Fruit fly (Drosophila melanogaster): ENCODE measurements around the gene CG42718.

The CG42718 gene

dm6 chr3L:16321172-16321571, at the start of gene CG42718:
TSS of gene CG42718 (minus strand) at chr3L:16321272.
- TF ChIP-seq CG11617 (GFP tag; optimal IDR thresholded peaks at IDR 0.05) (no peak), pad (GFP tag; optimal IDR thresholded peaks at IDR 0.05) (no peak)

- TF ChIP-seq kay (GFP tag; ENCODE audit: borderline replicate concordance) = no peak
- no peak for TF ChIP-seq ovo (GFP tag; optimal IDR thresholded peaks at IDR 0.05)
- TF ChIP-seq bab1 (GFP tag; optimal IDR thresholded peaks at IDR 0.05) = no peak
- TF ChIP-seq CG12768 (GFP tag; optimal IDR thresholded peaks at IDR 0.05) = no peak
- TF ChIP-seq Hr96 (GFP tag; optimal IDR thresholded peaks at IDR 0.05) = no peak
- no peak for TF ChIP-seq Mnt (GFP tag; optimal IDR thresholded peaks at IDR 0.05)
- TF ChIP-seq Clk (GFP tag; optimal IDR thresholded peaks at IDR 0.05) = no peak
- TF ChIP-seq CG11617 (GFP tag; optimal IDR thresholded peaks at IDR 0.05) = no peak
- no peak for TF ChIP-seq Crg-1 (GFP tag; optimal IDR thresholded peaks at IDR 0.05)
- no peak for TF ChIP-seq CG1620 (GFP tag; optimal IDR thresholded peaks at IDR 0.05)
- TF ChIP-seq cic (GFP tag; optimal IDR thresholded peaks at IDR 0.05) = no peak
- TF ChIP-seq CG7101 (tag; optimal IDR thresholded peaks at IDR 0.05) = no peak
- TF ChIP-seq pad (GFP tag; optimal IDR thresholded peaks at IDR 0.05) = no peak
- no peak for TF ChIP-seq tj (GFP tag; optimal IDR thresholded peaks at IDR 0.05)
- no peak for TF ChIP-seq CG14711 (tag; optimal IDR thresholded peaks at IDR 0.05)
- TF ChIP-seq CG5204 (GFP tag; optimal IDR thresholded peaks at IDR 0.05) = no peak
- no peak for TF ChIP-seq CG33017 (tag; optimal IDR thresholded peaks at IDR 0.05)
Measured at dm6 chr3L:16369526-16369925, 48.5 kb upstream of the CG42718 start, which contains the start of gene CG18814. TSS of gene CG18814 (plus strand) at chr3L:16369826.

dm6 chr3L:16368199-16368598, 47.1 kb upstream of the CG42718 start, which contains the start of gene CG4842:
TSS of gene CG4842 (plus strand) at chr3L:16368389.
- TF ChIP-seq CG1620 (GFP tag; optimal IDR thresholded peaks at IDR 0.05) = no peak

dm6 chr3L:16367240-16367639, 46.2 kb upstream of the CG42718 start, which contains the start of gene Cpr72Ec:
TSS of gene Cpr72Ec (minus strand) at chr3L:16367340.
- TF ChIP-seq CG12768 (GFP tag; optimal IDR thresholded peaks at IDR 0.05) (no peak), Hr96 (GFP tag; optimal IDR thresholded peaks at IDR 0.05) (no peak), CG7045 (GFP tag; optimal IDR thresholded peaks at IDR 0.05) (no peak), CG1620 (GFP tag; optimal IDR thresholded peaks at IDR 0.05) (no peak), Crg-1 (GFP tag; optimal IDR thresholded peaks at IDR 0.05) (no peak), Mnt (GFP tag; optimal IDR thresholded peaks at IDR 0.05) (no peak), cic (GFP tag; optimal IDR thresholded peaks at IDR 0.05) (no peak), CG5204 (GFP tag; optimal IDR thresholded peaks at IDR 0.05) (no peak), CG33017 (tag; optimal IDR thresholded peaks at IDR 0.05) (no peak), CG7101 (tag; optimal IDR thresholded peaks at IDR 0.05) (no peak), toe (GFP tag; optimal IDR thresholded peaks at IDR 0.05) (no peak), kay (GFP tag; ENCODE audit: borderline replicate concordance) (no peak), bab1 (GFP tag; optimal IDR thresholded peaks at IDR 0.05) (no peak), CG14711 (tag; optimal IDR thresholded peaks at IDR 0.05) (no peak), Clk (GFP tag; optimal IDR thresholded peaks at IDR 0.05) (no peak), ovo (GFP tag; optimal IDR thresholded peaks at IDR 0.05) (no peak), tj (GFP tag; optimal IDR thresholded peaks at IDR 0.05) (no peak)

- TF ChIP-seq Hr96 (GFP tag; optimal IDR thresholded peaks at IDR 0.05) = no peak
- TF ChIP-seq Crg-1 (GFP tag; optimal IDR thresholded peaks at IDR 0.05) = no peak
- no peak for TF ChIP-seq cnc (optimal IDR thresholded peaks at IDR 0.05)
- TF ChIP-seq CG11617 (GFP tag; optimal IDR thresholded peaks at IDR 0.05) = no peak
- TF ChIP-seq tj (GFP tag; optimal IDR thresholded peaks at IDR 0.05) = no peak
- TF ChIP-seq bab1 (GFP tag; optimal IDR thresholded peaks at IDR 0.05) = no peak
- no peak for TF ChIP-seq CG7101 (tag; optimal IDR thresholded peaks at IDR 0.05)
- no peak for TF ChIP-seq CG12768 (GFP tag; optimal IDR thresholded peaks at IDR 0.05)
- TF ChIP-seq cic (GFP tag; optimal IDR thresholded peaks at IDR 0.05) = no peak
- no peak for TF ChIP-seq pad (GFP tag; optimal IDR thresholded peaks at IDR 0.05)
Measured at dm6 chr3L:16364599-16364998, 43.5 kb upstream of the CG42718 start, which contains the start of gene Cpr72Eb. TSS of gene Cpr72Eb (plus strand) at chr3L:16364899.

DNA sequence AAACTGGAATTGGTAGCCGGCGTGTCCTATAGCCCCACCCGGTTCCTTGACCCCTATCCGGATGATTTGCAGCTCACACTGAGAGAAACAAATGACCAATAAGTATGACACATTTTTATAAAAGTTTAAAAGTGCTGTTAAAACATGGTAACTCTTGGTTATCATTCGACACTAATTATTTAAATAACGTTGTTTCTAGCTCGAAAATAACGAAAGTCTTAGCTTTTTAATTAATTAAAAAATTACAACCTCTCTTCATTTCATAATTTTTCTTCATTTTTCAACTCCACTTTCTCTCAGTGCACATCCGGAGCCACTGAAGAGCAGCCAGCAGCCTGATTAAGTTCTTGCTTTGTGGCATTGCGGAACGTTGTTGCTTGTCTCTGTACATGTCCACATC, 43.1 kb upstream of the CG42718 start:
- TF ChIP-seq Crg-1 (GFP tag; optimal IDR thresholded peaks at IDR 0.05) (no peak), CG5204 (GFP tag; optimal IDR thresholded peaks at IDR 0.05) (no peak), kay (GFP tag; ENCODE audit: borderline replicate concordance) (no peak), Mnt (GFP tag; optimal IDR thresholded peaks at IDR 0.05) (no peak), ovo (GFP tag; optimal IDR thresholded peaks at IDR 0.05) (no peak), Hr96 (GFP tag; optimal IDR thresholded peaks at IDR 0.05) (no peak), cnc (optimal IDR thresholded peaks at IDR 0.05) (no peak), CG33017 (tag; optimal IDR thresholded peaks at IDR 0.05) (no peak), CG1620 (GFP tag; optimal IDR thresholded peaks at IDR 0.05) (no peak), CG7101 (tag; optimal IDR thresholded peaks at IDR 0.05) (no peak), bab1 (GFP tag; optimal IDR thresholded peaks at IDR 0.05) (no peak), CG14711 (tag; optimal IDR thresholded peaks at IDR 0.05) (no peak)

dm6 chr3L:16362119-16362653, 41.1 kb upstream of the CG42718 start, which contains the start of gene Cpr72Ea:
TSS of gene Cpr72Ea (plus strand) at chr3L:16362603.
- TF ChIP-seq CG33017 (tag; optimal IDR thresholded peaks at IDR 0.05) = no peak
- TF ChIP-seq CG7045 (GFP tag; optimal IDR thresholded peaks at IDR 0.05) = no peak
- no peak for TF ChIP-seq kay (GFP tag; ENCODE audit: borderline replicate concordance)
- TF ChIP-seq CG14711 (tag; optimal IDR thresholded peaks at IDR 0.05) = no peak
- no peak for TF ChIP-seq CG5204 (GFP tag; optimal IDR thresholded peaks at IDR 0.05)
- no peak for TF ChIP-seq tj (GFP tag; optimal IDR thresholded peaks at IDR 0.05)
- no peak for TF ChIP-seq Mnt (GFP tag; optimal IDR thresholded peaks at IDR 0.05)
- TF ChIP-seq cic (GFP tag; optimal IDR thresholded peaks at IDR 0.05) = no peak
- no peak for TF ChIP-seq Clk (GFP tag; optimal IDR thresholded peaks at IDR 0.05)

Measured in whole organism, adult.